Worm (Caenorhabditis elegans) whole organism, dauer: ENCODE data around the gene rhi-1.

ENCODE experiments used
- unc-62 ChIP-seq: sonication (generic microtip); optimal IDR thresholded peaks from 2 replicates; lab custom pipeline; 2017; ENCODE audit warnings: missing biosample characterization, missing genetic modification reagents, missing genetic modification characterization

rhi-1 gene

DNA sequence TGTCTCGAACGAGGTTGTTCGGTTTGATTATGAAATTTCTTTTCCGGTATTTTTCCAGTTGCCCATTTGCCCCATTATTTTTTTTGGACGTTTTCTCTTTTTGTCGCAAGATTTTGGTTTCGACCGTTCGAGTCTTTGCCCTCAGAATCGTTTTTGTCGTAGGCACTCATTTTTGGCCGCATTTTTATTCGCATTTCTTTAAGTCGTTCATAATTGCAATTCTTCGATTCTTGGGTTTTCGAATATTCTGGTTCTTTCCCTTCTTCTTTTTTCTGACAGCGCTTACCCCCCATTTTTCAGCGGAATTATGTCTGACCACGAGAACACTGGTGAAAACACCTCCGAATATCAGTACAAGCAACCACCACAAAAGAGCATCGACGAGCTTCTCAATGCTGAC, at the start of gene rhi-1:
Gene rhi-1 (plus strand): TSS at position 301 of the 400 bp plus-strand sequence.
- no peak for TF ChIP-seq unc-62 (GFP tag; lab: Kevin White, UChicago)

DNA sequence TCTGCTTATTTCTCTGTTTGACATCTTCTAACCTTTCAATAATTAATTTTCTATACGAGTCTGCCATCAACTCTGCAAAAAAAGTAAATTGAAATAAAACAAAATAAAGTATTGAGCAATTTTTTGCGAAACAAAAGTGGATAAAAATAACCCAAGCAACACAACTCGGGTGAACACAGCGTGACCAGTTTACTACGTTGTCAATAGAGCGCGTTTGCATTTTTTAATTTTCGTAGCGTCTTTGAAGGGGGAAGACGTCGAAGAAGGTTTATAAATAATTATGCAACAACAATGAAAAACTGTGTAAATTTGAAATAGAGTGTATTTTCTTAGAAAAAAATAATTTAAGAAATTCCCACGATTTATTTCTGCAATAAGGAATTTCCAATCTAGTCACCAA, 45.9 kb upstream of the rhi-1 start, which contains the start of gene atg-16.1:
Gene atg-16.1 (minus strand): TSS at position 76 of the 400 bp plus-strand sequence.
- TF ChIP-seq unc-62 (GFP tag; lab: Kevin White, UChicago) = no peak

- TF ChIP-seq unc-62 (GFP tag; lab: Kevin White, UChicago) = no peak
Measured at ce11 chrX:4464367-4464766, 43.9 kb upstream of the rhi-1 start.

DNA sequence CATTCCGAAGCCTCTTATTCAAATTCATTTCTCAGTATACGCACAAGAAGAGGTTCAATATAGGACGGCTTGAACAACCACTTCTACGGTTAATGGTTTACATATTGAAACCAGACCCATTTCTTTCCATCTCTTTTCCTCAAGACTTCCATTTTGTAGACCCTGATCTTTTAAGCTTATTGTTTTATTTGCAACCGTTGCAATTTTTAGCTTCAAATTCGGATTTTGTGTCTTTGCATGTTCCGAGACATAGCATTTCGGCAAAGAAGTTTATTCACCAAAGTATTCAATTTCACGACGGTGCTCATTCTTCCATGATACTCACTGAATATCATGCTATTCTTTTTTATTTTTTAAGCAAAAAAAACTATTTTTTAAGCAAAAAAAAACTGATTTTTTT, 42.1 kb upstream of the rhi-1 start, which contains the start of gene nmur-3:
Gene nmur-3 (plus strand): TSS at position 301 of the 400 bp plus-strand sequence.
- TF ChIP-seq unc-62 (GFP tag; lab: Kevin White, UChicago) = no peak

DNA sequence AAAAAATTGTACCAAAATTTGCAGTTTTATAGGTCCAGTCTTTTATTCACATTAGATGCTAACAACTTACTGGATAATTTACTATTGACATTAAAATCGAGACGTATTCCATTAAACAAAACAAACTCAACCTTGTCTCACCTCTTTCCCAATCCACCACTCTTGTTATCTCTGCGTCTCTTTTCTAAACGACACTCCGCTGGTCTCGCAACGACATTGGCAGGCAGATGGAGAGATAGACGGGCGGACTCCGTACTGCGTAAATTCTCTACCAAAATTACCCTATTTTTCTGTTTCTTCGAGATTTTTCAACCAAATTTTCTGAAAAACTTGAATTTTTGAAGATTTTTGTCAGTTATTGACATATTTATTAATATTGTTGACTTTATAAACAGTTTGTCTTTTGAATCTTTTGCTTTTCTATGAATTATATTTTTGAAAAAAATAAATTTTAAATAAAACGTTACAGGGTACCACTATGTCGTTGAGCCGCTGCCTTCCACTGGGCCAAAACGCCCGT, 39.0 kb upstream of the rhi-1 start, which contains the start of gene asb-2:
Gene asb-2 (plus strand): TSS at position 470 of the 520 bp plus-strand sequence.
- TF ChIP-seq unc-62 (GFP tag; lab: Kevin White, UChicago) = no peak

- no peak for TF ChIP-seq unc-62 (GFP tag; lab: Kevin White, UChicago)
Measured at ce11 chrX:4478503-4478902, 29.8 kb upstream of the rhi-1 start.

DNA sequence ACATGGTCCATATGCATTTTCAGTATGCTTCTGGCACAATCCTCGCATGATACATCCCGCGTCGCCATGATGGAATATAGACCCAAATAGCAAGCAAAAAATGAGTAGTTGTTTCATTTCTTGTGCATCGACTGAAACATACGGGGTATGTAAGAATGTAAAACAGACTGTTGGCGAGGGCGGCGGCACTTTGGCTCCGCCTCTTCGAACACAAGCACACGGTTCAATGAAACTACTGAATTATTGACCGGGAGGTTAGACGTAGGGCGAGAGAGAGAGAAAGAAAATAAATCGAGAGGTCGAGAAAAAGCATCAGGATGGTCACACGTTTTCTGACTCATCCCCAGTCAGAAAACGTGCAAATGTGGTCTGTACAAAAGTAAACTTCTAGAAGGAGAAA, 28.3 kb upstream of the rhi-1 start:
- no peak for TF ChIP-seq unc-62 (GFP tag; lab: Kevin White, UChicago)

DNA sequence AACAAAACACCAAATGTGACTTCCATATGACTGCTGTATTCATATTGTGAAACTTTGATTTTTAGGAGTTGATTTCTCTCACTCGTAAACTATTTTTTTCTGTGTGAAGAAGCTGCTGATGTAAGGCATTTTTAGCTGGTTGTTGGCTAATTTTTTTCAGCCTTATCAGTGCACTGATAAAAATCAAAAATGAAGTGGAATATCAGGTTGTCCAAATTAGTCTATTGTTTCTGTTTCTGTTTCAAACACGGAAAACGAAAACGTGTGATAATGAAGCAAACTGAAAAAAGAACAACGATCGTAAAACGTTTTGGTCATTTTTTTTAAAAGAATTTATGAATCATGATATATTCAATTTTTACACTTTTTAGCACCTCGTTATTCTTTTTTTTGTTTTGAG, 27.5 kb upstream of the rhi-1 start:
- no peak for TF ChIP-seq unc-62 (GFP tag; lab: Kevin White, UChicago)

ce11 chrX:4484072-4484471, 24.2 kb upstream of the rhi-1 start:
- TF ChIP-seq unc-62 (GFP tag; lab: Kevin White, UChicago) = no peak

ce11 chrX:4488807-4489336, 19.4 kb upstream of the rhi-1 start, which contains the start of gene ncr-1:
Gene ncr-1 (minus strand): TSS chrX:4488857.
- TF ChIP-seq unc-62 (GFP tag; lab: Kevin White, UChicago) = no peak

ce11 chrX:4490400-4490799, 17.9 kb upstream of the rhi-1 start:
- TF ChIP-seq unc-62 (GFP tag; lab: Kevin White, UChicago) = no peak

ce11 chrX:4492199-4492598, 16.1 kb upstream of the rhi-1 start, which contains the start of gene F46H6.5:
Gene F46H6.5 (minus strand): TSS chrX:4492208.
- no peak for TF ChIP-seq unc-62 (GFP tag; lab: Kevin White, UChicago)

DNA sequence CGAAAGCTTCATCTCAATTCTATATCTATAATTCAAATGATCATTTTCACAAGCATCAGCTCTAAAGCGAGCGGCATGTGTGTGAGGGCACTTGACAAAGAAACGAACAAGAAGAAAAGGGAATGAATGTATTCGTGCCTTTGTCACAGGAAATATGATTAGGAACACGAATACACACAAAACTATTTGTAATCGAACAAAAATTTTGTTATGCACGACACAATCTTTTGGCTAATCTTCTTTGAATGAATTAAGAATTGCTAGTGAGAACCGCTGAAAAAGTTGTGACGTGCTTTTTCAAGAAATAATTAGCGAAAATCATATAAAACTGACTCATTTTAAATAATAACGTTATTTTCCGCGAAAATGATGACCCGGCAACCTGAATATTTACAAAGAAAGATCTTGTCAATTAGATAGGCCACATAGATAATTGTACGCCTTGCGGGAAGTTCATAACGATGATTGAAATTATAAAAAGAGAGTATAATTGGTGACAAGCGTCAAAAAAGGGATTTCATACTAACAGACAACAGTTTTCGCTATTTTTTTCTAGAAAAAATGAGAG, 14.8 kb upstream of the rhi-1 start:
- no peak for TF ChIP-seq unc-62 (GFP tag; lab: Kevin White, UChicago)

DNA sequence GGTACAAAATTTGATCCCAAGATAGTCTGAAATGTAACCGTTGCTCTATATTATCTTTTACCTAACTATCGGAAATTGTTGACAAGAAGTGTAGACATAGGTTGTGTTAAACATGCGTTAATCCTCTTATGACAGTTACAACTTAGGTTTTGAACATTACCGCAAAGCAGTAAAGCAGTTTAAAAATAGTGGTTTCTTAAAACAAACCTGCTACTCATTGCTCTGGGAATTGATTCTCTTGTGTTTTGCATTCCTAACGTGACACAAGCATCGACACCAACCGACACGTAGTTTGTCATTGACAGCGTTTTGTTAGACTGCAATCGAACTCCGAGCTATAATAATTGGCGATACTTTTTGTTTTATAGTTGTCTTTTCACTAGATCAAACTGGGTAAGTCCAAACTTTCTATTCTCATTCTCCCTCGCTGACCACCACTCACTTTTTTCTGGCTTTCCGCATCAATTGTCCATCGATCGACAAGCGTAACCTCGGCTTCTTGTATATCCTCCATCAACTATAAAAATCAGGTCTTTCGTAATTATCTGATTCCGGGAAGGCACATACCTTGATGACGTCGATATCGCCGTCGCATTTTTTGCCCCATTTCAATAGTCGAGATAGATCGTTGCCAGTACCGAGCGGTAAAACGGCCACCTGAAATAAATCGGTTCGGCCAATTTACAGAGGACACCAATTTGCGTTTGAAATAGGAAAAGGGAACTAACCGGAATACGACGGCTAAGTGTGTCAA, 12.3 kb upstream of the rhi-1 start:
- no peak for TF ChIP-seq unc-62 (GFP tag; lab: Kevin White, UChicago)

ce11 chrX:4498078-4498477, 10.2 kb upstream of the rhi-1 start:
- TF ChIP-seq unc-62 (GFP tag; lab: Kevin White, UChicago) = no peak

ce11 chrX:4498478-4498877, 9.8 kb upstream of the rhi-1 start:
- TF ChIP-seq unc-62 (GFP tag; lab: Kevin White, UChicago) = no peak
